Worm (Caenorhabditis elegans): Measurements from ENCODE around the gene srw-14.
"Not testable (repeated sequence)": the region's sequence is repeated elsewhere in the genome, so short reads cannot be mapped to it uniquely, and the experiment has no call there.

DNA sequence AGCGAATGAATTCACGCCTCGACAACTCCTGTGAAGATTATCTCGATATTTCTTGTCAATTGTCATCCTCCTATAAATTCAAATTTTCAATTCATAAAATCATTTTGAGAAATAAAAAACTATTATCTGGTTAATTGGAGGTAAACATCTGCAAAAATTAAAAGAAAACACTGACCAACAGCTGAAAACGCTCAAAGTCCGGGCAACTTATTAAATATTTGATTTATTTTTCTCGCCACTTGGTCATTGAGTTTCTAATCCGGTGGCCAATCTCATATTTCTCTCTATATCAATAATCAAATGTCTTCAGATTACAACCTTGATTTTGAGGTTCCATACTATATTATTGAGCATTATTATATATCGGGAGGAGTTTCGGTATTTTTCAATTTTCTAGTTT is 13.9 kb upstream of the srw-14 start, which contains the start of gene sri-24:
- TF ChIP-seq egl-27 (tag; optimal IDR thresholded peaks at IDR 0.05); zag-1 (tag; optimal IDR thresholded peaks at IDR 0.05); aha-1 (tag); lin-13 (GFP tag; optimal IDR thresholded peaks at IDR 0.05); unc-62 (GFP tag; optimal IDR thresholded peaks at IDR 0.05 in 1 of 2); unc-62 (tag; optimal IDR thresholded peaks at IDR 0.05); dpl-1 (GFP tag; optimal IDR thresholded peaks at IDR 0.05); ztf-11 (tag; optimal IDR thresholded peaks at IDR 0.05); Y105C5A.15 (GFP tag; IDR thresholded peaks at IDR 0.05); Y5F2A.4 (GFP tag; optimal IDR thresholded peaks at IDR 0.05); F44E2.7 (GFP tag; IDR thresholded peaks at IDR 0.05): not testable (repeated sequence)
